Worm (Caenorhabditis elegans): ENCODE measurements around the gene C14H10.3.

- TF ChIP-seq npax-4 (tag; optimal IDR thresholded peaks at IDR 0.05) (no peak), fkh-10 (GFP tag; optimal IDR thresholded peaks at IDR 0.05) (no peak), unc-3 (GFP tag; conservative IDR thresholded peaks at IDR 0.05) (no peak), unc-3 (tag; optimal IDR thresholded peaks at IDR 0.05) (no peak), hlh-6 (tag; optimal IDR thresholded peaks at IDR 0.05) (no peak), lin-11 (tag; optimal IDR thresholded peaks at IDR 0.05) (no peak)
Observed at ce11 chrX:10184708-10185107, 43.2 kb downstream of the C14H10.3 start.

All from whole organism, late embryonic.